Fruit fly (Drosophila melanogaster) whole organism, embryonic: ENCODE data around the gene Tace.
A peak's percentile ranks its signal among the peaks of the same experiment; 100 is the strongest.

Experiments
- Atf-2 ChIP-seq: fragments of 200-800 bp; sonication (Bioruptor generic); optimal IDR thresholded peaks from 2 replicates; lab custom pipeline; 2016; ENCODE audit warnings: missing biosample characterization, missing genetic modification characterization
- Atf3 ChIP-seq: fragments of 200-800 bp; sonication (Bioruptor generic); optimal IDR thresholded peaks from 3 replicates; lab custom pipeline; 2016; ENCODE audit warnings: missing biosample characterization, missing genetic modification characterization
- Bdp1 ChIP-seq: fragments of 200-800 bp; sonication (Bioruptor generic); optimal IDR thresholded peaks from 3 replicates; lab custom pipeline; 2016; ENCODE audit warnings: missing biosample characterization, missing genetic modification characterization
- Bteb2 ChIP-seq: fragments of 200-800 bp; sonication (Bioruptor generic); optimal IDR thresholded peaks from 2 replicates; lab custom pipeline; 2016; ENCODE audit warnings: missing biosample characterization, missing genetic modification characterization
- CG10147 ChIP-seq: fragments of 200-800 bp; sonication (Bioruptor generic); optimal IDR thresholded peaks from 2 replicates; lab custom pipeline; 2019; ENCODE audit warnings: missing biosample characterization, mild to moderate bottlenecking, missing genetic modification characterization, moderate library complexity
- CG10274 ChIP-seq: fragments of 200-800 bp; sonication (Bioruptor generic); optimal IDR thresholded peaks from 3 replicates; lab custom pipeline; 2017; ENCODE audit warnings: missing biosample characterization, mild to moderate bottlenecking, missing genetic modification characterization
- CG10543 ChIP-seq: fragments of 200-800 bp; sonication (Bioruptor generic); optimal IDR thresholded peaks from 3 replicates; lab custom pipeline; 2017; ENCODE audit warnings: missing biosample characterization, mild to moderate bottlenecking, missing genetic modification characterization, moderate library complexity
- CG11723 ChIP-seq: fragments of 200-800 bp; sonication (Bioruptor generic); optimal IDR thresholded peaks from 2 replicates; lab custom pipeline; 2017; ENCODE audit warnings: missing biosample characterization, mild to moderate bottlenecking, missing genetic modification characterization
- CG13775 ChIP-seq: fragments of 200-800 bp; sonication (Bioruptor generic); optimal IDR thresholded peaks from 3 replicates; lab custom pipeline; 2017; ENCODE audit warnings: missing biosample characterization, mild to moderate bottlenecking, missing genetic modification characterization
- CG15514 ChIP-seq: fragments of 200-800 bp; sonication (Bioruptor generic); optimal IDR thresholded peaks from 3 replicates; lab custom pipeline; 2017; ENCODE audit warnings: missing biosample characterization, missing genetic modification characterization, mild to moderate bottlenecking, moderate library complexity, missing genetic modification reagents
- CG15601 ChIP-seq: fragments of 200-800 bp; sonication (Bioruptor generic); optimal IDR thresholded peaks from 3 replicates; lab custom pipeline; 2019; ENCODE audit warnings: missing biosample characterization, mild to moderate bottlenecking, missing genetic modification characterization, moderate library complexity
- CG15696 ChIP-seq: fragments of 200-800 bp; sonication (Bioruptor generic); optimal IDR thresholded peaks from 2 replicates; lab custom pipeline; 2019; ENCODE audit warnings: missing biosample characterization, mild to moderate bottlenecking, missing genetic modification characterization, moderate library complexity
- CG2129 ChIP-seq: fragments of 200-800 bp; sonication (Bioruptor generic); IDR thresholded peaks from 2 replicates; pipeline ENCODE4 v1.3.6; 2022; ENCODE audit warnings: missing biosample characterization, missing genetic modification characterization; ENCODE audit not compliant: partially characterized antibody
- CG32767 ChIP-seq: fragments of 200-800 bp; sonication (Bioruptor generic); IDR thresholded peaks from 2 replicates; pipeline ENCODE4 v1.3.6; 2022; ENCODE audit warnings: missing biosample characterization, missing genetic modification characterization
- CG34224 ChIP-seq: fragments of 200-800 bp; sonication (Bioruptor generic); IDR thresholded peaks from 3 replicates; pipeline ENCODE4 v1.3.6; 2022; ENCODE audit warnings: missing biosample characterization, missing genetic modification characterization; ENCODE audit not compliant: partially characterized antibody
- CG4424 ChIP-seq: fragments of 200-800 bp; sonication (Bioruptor generic); optimal IDR thresholded peaks from 3 replicates; lab custom pipeline; 2016; ENCODE audit warnings: missing biosample characterization, missing genetic modification characterization
- CG7556 ChIP-seq: fragments of 200-800 bp; sonication (Bioruptor generic); optimal IDR thresholded peaks from 2 replicates; lab custom pipeline; 2017; ENCODE audit warnings: missing biosample characterization, mild to moderate bottlenecking, missing genetic modification characterization
- CG7839 ChIP-seq: fragments of 200-800 bp; sonication (Bioruptor generic); optimal IDR thresholded peaks from 3 replicates; lab custom pipeline; 2018; ENCODE audit warnings: missing biosample characterization, mild to moderate bottlenecking, missing genetic modification characterization, moderate library complexity
- CHES-1-like ChIP-seq: fragments of 200-800 bp; sonication (Bioruptor generic); optimal IDR thresholded peaks from 2 replicates; lab custom pipeline; 2016; ENCODE audit warnings: missing biosample characterization, missing genetic modification characterization
- D19A ChIP-seq: fragments of 200-800 bp; optimal IDR thresholded peaks from 3 replicates; lab custom pipeline; 2019; ENCODE audit warnings: missing biosample characterization, mild to moderate bottlenecking, missing genetic modification characterization, moderate library complexity
- Deaf1 ChIP-seq: fragments of 200-800 bp; optimal IDR thresholded peaks from 3 replicates; lab custom pipeline; 2019; ENCODE audit warnings: missing biosample characterization, mild to moderate bottlenecking, missing genetic modification characterization, moderate library complexity
- Doc3 ChIP-seq: fragments of 200-800 bp; sonication (Bioruptor generic); IDR thresholded peaks from 3 replicates; pipeline ENCODE4 v1.3.6; 2022; ENCODE audit warnings: missing biosample characterization, missing genetic modification characterization; ENCODE audit not compliant: partially characterized antibody
- Fer3 ChIP-seq: fragments of 200-800 bp; sonication (Bioruptor generic); optimal IDR thresholded peaks from 2 replicates; lab custom pipeline; 2018; ENCODE audit warnings: missing biosample characterization, mild to moderate bottlenecking, missing genetic modification characterization, moderate library complexity
- MTF-1 ChIP-seq: fragments of 200-800 bp; sonication (Bioruptor generic); optimal IDR thresholded peaks from 2 replicates; lab custom pipeline; 2018; ENCODE audit warnings: missing biosample characterization, mild to moderate bottlenecking, missing genetic modification characterization, borderline replicate concordance
- Med ChIP-seq: fragments of 200-800 bp; sonication (Bioruptor generic); peaks from one replicate; lab custom pipeline; 2016; ENCODE audit warnings: missing biosample characterization, missing genetic modification characterization, mild to moderate bottlenecking, inconsistent platforms, moderate library complexity
- Mrtf ChIP-seq: fragments of 200-800 bp; sonication (Bioruptor generic); IDR thresholded peaks from 3 replicates; pipeline ENCODE4 v1.3.6; 2022; ENCODE audit warnings: missing biosample characterization, missing genetic modification characterization
- NK7.1 ChIP-seq: fragments of 200-800 bp; sonication (Bioruptor generic); optimal IDR thresholded peaks from 3 replicates; lab custom pipeline; 2016; ENCODE audit warnings: missing biosample characterization, missing genetic modification characterization
- Poxn ChIP-seq: fragments of 200-800 bp; sonication (Bioruptor generic); IDR thresholded peaks from 2 replicates; pipeline ENCODE4 v1.3.6; 2022; ENCODE audit warnings: missing biosample characterization, missing genetic modification characterization
- Trl ChIP-seq, 3 experiments: fragments of >200 bp in 2 of 3; fragments of 200-800 bp in 1 of 3; sonication (Bioruptor generic) in 1 of 3; optimal IDR thresholded peaks; 2 replicates in 1 of 3; 3 replicates in 2 of 3; lab custom pipeline; 2016 to 2017; ENCODE audit warnings: missing biosample characterization in 1 of 3, missing genetic modification characterization in 1 of 3
- ac ChIP-seq: fragments of 200-800 bp; sonication (Bioruptor generic); optimal IDR thresholded peaks from 3 replicates; lab custom pipeline; 2017; ENCODE audit warnings: missing biosample characterization, mild to moderate bottlenecking, missing genetic modification characterization
- bigmax ChIP-seq: fragments of 200-800 bp; sonication (Bioruptor generic); optimal IDR thresholded peaks from 2 replicates; lab custom pipeline; 2018; ENCODE audit warnings: missing biosample characterization, mild to moderate bottlenecking, missing genetic modification characterization
- cad ChIP-seq: fragments of >200 bp; optimal IDR thresholded peaks from 2 replicates; lab custom pipeline; 2017; ENCODE audit warnings: missing biosample characterization, missing genetic modification characterization
- cas ChIP-seq: fragments of 200-800 bp; sonication (Bioruptor generic); IDR thresholded peaks from 2 replicates; pipeline ENCODE4 v1.3.6; 2022; ENCODE audit warnings: missing biosample characterization, missing genetic modification characterization
- crp ChIP-seq, 2 experiments: fragments of 200-800 bp; sonication (Bioruptor generic); optimal IDR thresholded peaks; 2 replicates in 1 of 2; 3 replicates in 1 of 2; lab custom pipeline; 2017; ENCODE audit warnings: missing biosample characterization in 2 of 2, missing genetic modification characterization in 2 of 2, mild to moderate bottlenecking in 1 of 2, moderate library complexity in 1 of 2
- dati ChIP-seq: fragments of 200-800 bp; sonication (Bioruptor generic); IDR thresholded peaks from 2 replicates; pipeline ENCODE4 v1.3.6; 2022; ENCODE audit warnings: missing biosample characterization, missing genetic modification characterization
- ems ChIP-seq: fragments of 200-800 bp; sonication (Bioruptor generic); optimal IDR thresholded peaks from 3 replicates; lab custom pipeline; 2016; ENCODE audit warnings: missing biosample characterization, missing genetic modification characterization
- esg ChIP-seq: fragments of 200-800 bp; sonication (Bioruptor generic); conservative IDR thresholded peaks from 2 replicates; pipeline ENCODE4 v1.3.6; 2022; ENCODE audit warnings: missing biosample characterization, missing genetic modification characterization
- fd96Cb ChIP-seq: fragments of 200-800 bp; sonication (Bioruptor generic); optimal IDR thresholded peaks from 2 replicates; lab custom pipeline; 2018; ENCODE audit warnings: missing biosample characterization, mild to moderate bottlenecking, missing genetic modification characterization, moderate library complexity
- gcm2 ChIP-seq: fragments of 200-800 bp; sonication (Bioruptor generic); optimal IDR thresholded peaks from 2 replicates; lab custom pipeline; 2016; ENCODE audit warnings: missing biosample characterization, missing genetic modification characterization
- hkb ChIP-seq, 2 experiments: fragments of 200-800 bp in 1 of 2; fragments of >200 bp in 1 of 2; sonication (Bioruptor generic) in 1 of 2; IDR thresholded peaks in 1 of 2; optimal IDR thresholded peaks in 1 of 2; 2 replicates each; pipeline versions ENCODE4 v1.3.6 to Lab custom; 2017 to 2022; ENCODE audit warnings: missing biosample characterization in 1 of 2, missing genetic modification characterization in 1 of 2
- jing ChIP-seq: fragments of 200-800 bp; sonication (Bioruptor generic); optimal IDR thresholded peaks from 2 replicates; lab custom pipeline; 2018; ENCODE audit warnings: missing biosample characterization, mild to moderate bottlenecking, missing genetic modification characterization
- kah ChIP-seq: fragments of 200-800 bp; sonication (Bioruptor generic); optimal IDR thresholded peaks from 2 replicates; lab custom pipeline; 2018; ENCODE audit warnings: missing biosample characterization, mild to moderate bottlenecking, missing genetic modification characterization
- klu ChIP-seq: fragments of 200-800 bp; sonication (Bioruptor generic); IDR thresholded peaks from 2 replicates; pipeline ENCODE4 v1.3.6; 2022; ENCODE audit warnings: missing biosample characterization, missing genetic modification characterization
- luna ChIP-seq: fragments of 200-800 bp; sonication (Bioruptor generic); optimal IDR thresholded peaks from 2 replicates; lab custom pipeline; 2016; ENCODE audit warnings: missing biosample characterization, missing genetic modification characterization
- mirr ChIP-seq: fragments of 200-800 bp; sonication (Bioruptor generic); optimal IDR thresholded peaks from 3 replicates; lab custom pipeline; 2018; ENCODE audit warnings: missing biosample characterization, mild to moderate bottlenecking, missing genetic modification characterization
- seq ChIP-seq: fragments of 200-800 bp; sonication (Bioruptor generic); IDR thresholded peaks from 2 replicates; pipeline ENCODE4 v1.3.6; 2022; ENCODE audit warnings: missing biosample characterization, missing genetic modification characterization
- slbo ChIP-seq: fragments of 200-800 bp; sonication (Bioruptor generic); IDR thresholded peaks from 2 replicates; pipeline ENCODE4 v1.3.6; 2022; ENCODE audit warnings: missing biosample characterization, missing genetic modification characterization
- slou ChIP-seq: fragments of 200-800 bp; sonication (Bioruptor generic); optimal IDR thresholded peaks from 3 replicates; lab custom pipeline; 2016; ENCODE audit warnings: missing biosample characterization, missing genetic modification characterization
- vvl ChIP-seq: fragments of 200-800 bp; sonication (Bioruptor generic); IDR thresholded peaks from 2 replicates; pipeline ENCODE4 v1.3.6; 2022; ENCODE audit warnings: missing biosample characterization, missing genetic modification characterization

Tace gene

DNA sequence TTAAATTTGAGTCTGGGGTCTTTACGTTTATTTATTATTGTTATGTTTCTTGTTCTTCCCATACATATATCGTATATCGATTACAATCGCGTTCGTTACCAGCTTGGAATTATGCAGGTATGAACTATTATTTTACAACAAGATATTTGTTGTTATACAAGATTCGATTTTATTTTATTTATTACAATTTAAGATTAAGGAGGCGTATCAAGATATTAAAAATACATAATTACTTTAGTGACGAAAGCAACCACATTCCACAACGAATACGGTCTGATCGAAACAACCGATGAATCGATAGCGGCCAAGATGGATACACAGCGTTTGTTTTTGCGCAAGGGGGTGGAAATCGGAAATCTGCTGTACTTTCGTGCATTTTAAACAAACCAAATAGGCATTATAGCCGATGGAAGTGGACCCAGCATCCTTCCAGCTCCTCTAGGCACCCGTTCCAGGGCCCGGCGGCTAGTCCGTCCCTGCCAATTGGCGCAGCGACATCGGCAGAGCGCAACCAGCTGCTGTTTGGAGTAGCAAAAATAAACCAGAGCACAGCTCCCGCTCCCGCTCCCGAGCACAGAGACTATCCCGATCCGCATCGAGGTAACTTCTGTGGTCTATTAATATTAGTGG, 2.6 kb upstream of the Tace start, which contains the start of the genes CG15525 and CG11504 (continued):
- TF ChIP-seq CHES-1-like (peak; percentile 64), CG11723 (GFP tag; lab: Kevin White, UChicago) (no peak), cad (GFP tag; lab: Kevin White, UChicago) (no peak), ems (GFP tag; lab: Kevin White, UChicago) (peak; percentile 46), CG4424 (peak; percentile 53), Fer3 (tag; lab: Kevin White, UChicago) (no peak), esg (GFP tag; lab: Robert Waterston, UW) (peak; percentile 72), Med (GFP tag; lab: Kevin White, UChicago) (peak; percentile 84), Atf-2 (GFP tag; lab: Kevin White, UChicago) (peak; percentile 1), CG10543 (no peak), bigmax (no peak), Poxn (GFP tag; lab: Robert Waterston, UW) (no peak), mirr (no peak), Doc3 (GFP tag; lab: Robert Waterston, UW) (peak; percentile 83), CG7839 (no peak), seq (GFP tag; lab: Robert Waterston, UW) (peak; percentile 36; the same call in 1 of the 2 replicates), Deaf1 (tag; lab: Kevin White, UChicago) (no peak), CG10274 (GFP tag; lab: Kevin White, UChicago) (no peak), CG15514 (peak; percentile 57), NK7.1 (GFP tag; lab: Kevin White, UChicago) (no peak), ac (no peak), Atf3 (GFP tag; lab: Kevin White, UChicago) (no peak), MTF-1 (GFP tag; lab: Kevin White, UChicago) (no peak), kah (GFP tag; lab: Kevin White, UChicago) (no peak), dati (GFP tag; lab: Robert Waterston, UW) (no peak), gcm2 (GFP tag; lab: Kevin White, UChicago) (no peak), crp (GFP tag; optimal IDR thresholded peaks at IDR 0.05; lab: Kevin White, UChicago) (peak in 1 of 2 experiments; percentile 33), D19A (no peak), vvl (peak; percentile 62; the same call in 1 of the 2 replicates), CG2129 (peak; percentile 78), Bdp1 (no peak), CG15696 (tag; lab: Kevin White, UChicago) (no peak), CG7556 (GFP tag; lab: Kevin White, UChicago) (no peak), jing (GFP tag; lab: Kevin White, UChicago) (no peak), fd96Cb (tag; lab: Kevin White, UChicago) (peak; percentile 33), Trl (optimal IDR thresholded peaks at IDR 0.05; lab: Kevin White, UChicago) (no peak), Trl (GFP tag; optimal IDR thresholded peaks at IDR 0.05; lab: Kevin White, UChicago) (no peak), slbo (GFP tag; lab: Robert Waterston, UW) (peak; percentile 84), hkb (optimal IDR thresholded peaks at IDR 0.05; lab: Kevin White, UChicago) (no peak), hkb (GFP tag; IDR thresholded peaks at IDR 0.05; lab: Robert Waterston, UW) (no peak), CG34224 (peak; percentile 93), klu (GFP tag; lab: Robert Waterston, UW) (peak; percentile 37; the same call in 1 of the 2 replicates), cas (GFP tag; lab: Robert Waterston, UW) (peak; percentile 8; the same call in 1 of the 2 replicates), luna (GFP tag; lab: Kevin White, UChicago) (no peak), Mrtf (GFP tag; lab: Robert Waterston, UW) (no peak), CG13775 (GFP tag; lab: Kevin White, UChicago) (peak; percentile 65), CG10147 (GFP tag; lab: Kevin White, UChicago) (no peak), CG32767 (peak; percentile 92), slou (no peak), CG15601 (peak; percentile 29), Bteb2 (peak; percentile 33)
